Worm (Caenorhabditis elegans) whole organism, midembryonic: ENCODE results near the gene srx-118.

Experiments
- T22C8.4 ChIP-seq: fragments of 200-800 bp; sonication (Bioruptor generic); IDR thresholded peaks from 2 replicates; pipeline ENCODE4 v1.3.6; 2022; ENCODE audit warnings: missing genetic modification characterization, missing compliant biosample characterization
- cog-1 ChIP-seq: sonication (generic microtip); optimal IDR thresholded peaks from 2 replicates; lab custom pipeline; 2016; ENCODE audit warnings: missing genetic modification characterization, missing compliant biosample characterization
- flt-1 ChIP-seq: fragments of 200-800 bp; sonication (Bioruptor generic); IDR thresholded peaks from 2 replicates; pipeline ENCODE4 v1.3.6; 2022; ENCODE audit warnings: missing genetic modification characterization, missing compliant biosample characterization
- klf-2 ChIP-seq: fragments of 200-800 bp; sonication (Bioruptor generic); conservative IDR thresholded peaks from 2 replicates; pipeline ENCODE4 v1.3.6; 2022; ENCODE audit warnings: missing genetic modification reagents, missing genetic modification characterization, missing compliant biosample characterization
- ref-1 ChIP-seq: fragments of 200-800 bp; sonication (Bioruptor generic); conservative IDR thresholded peaks from 2 replicates; pipeline ENCODE4 v1.3.6; 2022; ENCODE audit warnings: missing genetic modification reagents, missing genetic modification characterization, missing compliant biosample characterization
- tab-1 ChIP-seq: fragments of 200-800 bp; sonication (Bioruptor generic); IDR thresholded peaks from 2 replicates; pipeline ENCODE4 v1.3.6; 2022; ENCODE audit warnings: missing genetic modification characterization, missing compliant biosample characterization
- ztf-23 ChIP-seq: fragments of 200-800 bp; sonication (Bioruptor generic); IDR thresholded peaks from 2 replicates; pipeline ENCODE4 v1.3.6; 2022; ENCODE audit warnings: missing genetic modification reagents, missing genetic modification characterization, missing compliant biosample characterization

ce11 chrII:12511866-12512265 lies 13.8 kb upstream of the srx-118 start, which contains the start of gene srh-73:
- TF ChIP-seq ref-1 (GFP tag; lab: Robert Waterston, UW) (no peak), cog-1 (no peak), flt-1 (GFP tag; lab: Robert Waterston, UW) (no peak), klf-2 (GFP tag; lab: Robert Waterston, UW) (no peak), tab-1 (GFP tag; lab: Robert Waterston, UW) (no peak), T22C8.4 (GFP tag; lab: Robert Waterston, UW) (no peak), ztf-23 (GFP tag; lab: Robert Waterston, UW) (no peak)
